Fruit fly (Drosophila melanogaster) whole organism, embryonic: ENCODE results near the gene CG33111.

Experiments
- CG10274 ChIP-seq: fragments of 200-800 bp; sonication (Bioruptor generic); optimal IDR thresholded peaks from 3 replicates; lab custom pipeline; 2017; ENCODE audit warnings: missing biosample characterization, mild to moderate bottlenecking, missing genetic modification characterization
- CG10462 ChIP-seq: fragments of 200-800 bp; sonication (Bioruptor generic); optimal IDR thresholded peaks from 2 replicates; lab custom pipeline; 2016; ENCODE audit warnings: missing biosample characterization, missing genetic modification characterization
- CG11723 ChIP-seq: fragments of 200-800 bp; sonication (Bioruptor generic); optimal IDR thresholded peaks from 2 replicates; lab custom pipeline; 2017; ENCODE audit warnings: missing biosample characterization, mild to moderate bottlenecking, missing genetic modification characterization
- CG12104 ChIP-seq: fragments of 200-800 bp; sonication (Bioruptor generic); optimal IDR thresholded peaks from 3 replicates; lab custom pipeline; 2016; ENCODE audit warnings: missing biosample characterization, missing genetic modification characterization
- CG12219 ChIP-seq: fragments of 200-800 bp; sonication (Bioruptor generic); optimal IDR thresholded peaks from 3 replicates; lab custom pipeline; 2018; ENCODE audit warnings: missing biosample characterization, mild to moderate bottlenecking, missing genetic modification characterization
- CG12659 ChIP-seq: fragments of 200-800 bp; sonication (Bioruptor generic); optimal IDR thresholded peaks from 3 replicates; lab custom pipeline; 2017; ENCODE audit warnings: mild to moderate bottlenecking, missing biosample characterization, missing genetic modification reagents, missing genetic modification characterization
- CG13287 ChIP-seq: fragments of 200-800 bp; sonication (Bioruptor generic); IDR thresholded peaks from 2 replicates; pipeline ENCODE4 v1.3.6; 2022; ENCODE audit warnings: missing biosample characterization, missing genetic modification characterization; ENCODE audit not compliant: partially characterized antibody
- CG15479 ChIP-seq: fragments of 200-800 bp; sonication (Bioruptor generic); optimal IDR thresholded peaks from 3 replicates; lab custom pipeline; 2019; ENCODE audit warnings: missing biosample characterization, mild to moderate bottlenecking, missing genetic modification characterization, moderate library complexity
- CG15696 ChIP-seq: fragments of 200-800 bp; sonication (Bioruptor generic); optimal IDR thresholded peaks from 2 replicates; lab custom pipeline; 2019; ENCODE audit warnings: missing biosample characterization, mild to moderate bottlenecking, missing genetic modification characterization, moderate library complexity
- CG1603 ChIP-seq: fragments of 200-800 bp; sonication (Bioruptor generic); optimal IDR thresholded peaks from 2 replicates; lab custom pipeline; 2019; ENCODE audit warnings: missing biosample characterization, mild to moderate bottlenecking, missing genetic modification characterization, moderate library complexity
- CG16813 ChIP-seq: fragments of 200-800 bp; sonication (Bioruptor generic); IDR thresholded peaks from 3 replicates; pipeline ENCODE4 v1.3.6; 2022; ENCODE audit warnings: missing biosample characterization, missing genetic modification characterization; ENCODE audit not compliant: partially characterized antibody
- CG18262 ChIP-seq: fragments of 200-800 bp; optimal IDR thresholded peaks from 3 replicates; lab custom pipeline; 2019; ENCODE audit warnings: missing biosample characterization, mild to moderate bottlenecking, missing genetic modification characterization, moderate library complexity
- CG34224 ChIP-seq: fragments of 200-800 bp; sonication (Bioruptor generic); IDR thresholded peaks from 3 replicates; pipeline ENCODE4 v1.3.6; 2022; ENCODE audit warnings: missing biosample characterization, missing genetic modification characterization; ENCODE audit not compliant: partially characterized antibody
- CG4820 ChIP-seq: fragments of 200-800 bp; sonication (Bioruptor generic); optimal IDR thresholded peaks from 3 replicates; lab custom pipeline; 2016; ENCODE audit warnings: missing biosample characterization, missing genetic modification characterization
- CG5953 ChIP-seq: fragments of 200-800 bp; sonication (Bioruptor generic); IDR thresholded peaks from 2 replicates; pipeline ENCODE4 v1.3.6; 2022; ENCODE audit warnings: missing biosample characterization, missing genetic modification characterization
- CG6854 ChIP-seq: fragments of 200-800 bp; sonication (Bioruptor generic); optimal IDR thresholded peaks from 3 replicates; lab custom pipeline; 2017; ENCODE audit warnings: missing biosample characterization, mild to moderate bottlenecking, missing genetic modification characterization
- CG7372 ChIP-seq: fragments of 200-800 bp; sonication (Bioruptor generic); IDR thresholded peaks from 2 replicates; pipeline ENCODE4 v1.3.6; 2022; ENCODE audit warnings: missing biosample characterization, missing genetic modification characterization
- Doc3 ChIP-seq: fragments of 200-800 bp; sonication (Bioruptor generic); IDR thresholded peaks from 3 replicates; pipeline ENCODE4 v1.3.6; 2022; ENCODE audit warnings: missing biosample characterization, missing genetic modification characterization; ENCODE audit not compliant: partially characterized antibody
- E2f1 ChIP-seq: fragments of 200-800 bp; sonication (Bioruptor generic); IDR thresholded peaks from 2 replicates; pipeline ENCODE4 v1.3.6; 2022; ENCODE audit warnings: missing biosample characterization, missing genetic modification characterization
- Elba2 ChIP-seq: fragments of 200-800 bp; sonication (Bioruptor generic); optimal IDR thresholded peaks from 3 replicates; lab custom pipeline; 2016; ENCODE audit warnings: missing biosample characterization, missing genetic modification characterization
- HHEX ChIP-seq: fragments of 200-800 bp; sonication (Bioruptor generic); optimal IDR thresholded peaks from 3 replicates; lab custom pipeline; 2017; ENCODE audit warnings: missing biosample characterization, mild to moderate bottlenecking, missing genetic modification characterization, missing genetic modification reagents
- Hmx ChIP-seq: fragments of 200-800 bp; sonication (Bioruptor generic); optimal IDR thresholded peaks from 2 replicates; lab custom pipeline; 2016; ENCODE audit warnings: missing biosample characterization, missing genetic modification characterization
- Hr51 ChIP-seq, 2 experiments: fragments of 200-800 bp; sonication (Bioruptor generic); optimal IDR thresholded peaks; 2 replicates in 1 of 2; 3 replicates in 1 of 2; lab custom pipeline; 2016 to 2018; ENCODE audit warnings: missing biosample characterization in 2 of 2, missing genetic modification characterization in 2 of 2, mild to moderate bottlenecking in 1 of 2, moderate library complexity in 1 of 2
- Meics ChIP-seq: fragments of 200-800 bp; sonication (Bioruptor generic); optimal IDR thresholded peaks from 2 replicates; lab custom pipeline; 2017; ENCODE audit warnings: missing biosample characterization, mild to moderate bottlenecking, missing genetic modification characterization
- NC2β ChIP-seq: fragments of 200-800 bp; sonication (Bioruptor generic); optimal IDR thresholded peaks from 2 replicates; lab custom pipeline; 2016; ENCODE audit warnings: missing biosample characterization, missing genetic modification characterization
- NFAT ChIP-seq: fragments of 200-800 bp; sonication (Bioruptor generic); IDR thresholded peaks from 2 replicates; pipeline ENCODE4 v1.3.6; 2022; ENCODE audit warnings: missing biosample characterization, missing genetic modification characterization
- Oli ChIP-seq: fragments of 200-800 bp; sonication (Bioruptor generic); optimal IDR thresholded peaks from 2 replicates; lab custom pipeline; 2018; ENCODE audit warnings: missing biosample characterization, mild to moderate bottlenecking, missing genetic modification characterization, moderate library complexity
- Ravus ChIP-seq: fragments of 200-800 bp; sonication (Bioruptor generic); IDR thresholded peaks from 2 replicates; pipeline ENCODE4 v1.3.6; 2022; ENCODE audit warnings: missing biosample characterization, missing genetic modification characterization
- Taf1 ChIP-seq: fragments of 200-800 bp; sonication (Bioruptor generic); IDR thresholded peaks from 2 replicates; pipeline ENCODE4 v1.3.6; 2022; ENCODE audit warnings: missing biosample characterization, missing genetic modification characterization
- Vsx1 ChIP-seq: fragments of 200-800 bp; sonication (Bioruptor generic); optimal IDR thresholded peaks from 2 replicates; lab custom pipeline; 2017; ENCODE audit warnings: missing biosample characterization, mild to moderate bottlenecking, missing genetic modification characterization, missing genetic modification reagents
- ash1 ChIP-seq: fragments of 200-800 bp; sonication (Bioruptor generic); optimal IDR thresholded peaks from 2 replicates; lab custom pipeline; 2018; ENCODE audit warnings: missing biosample characterization, mild to moderate bottlenecking, missing genetic modification characterization
- bowl ChIP-seq: fragments of 200-800 bp; sonication (Bioruptor generic); IDR thresholded peaks from 2 replicates; pipeline ENCODE4 v1.3.6; 2022; ENCODE audit warnings: missing biosample characterization, missing genetic modification characterization
- corto ChIP-seq: fragments of 200-800 bp; sonication (Bioruptor generic); optimal IDR thresholded peaks from 2 replicates; lab custom pipeline; 2016; ENCODE audit warnings: missing biosample characterization, mild to moderate bottlenecking, missing genetic modification characterization, moderate library complexity
- crc ChIP-seq: fragments of 200-800 bp; sonication (Bioruptor generic); optimal IDR thresholded peaks from 2 replicates; lab custom pipeline; 2016; ENCODE audit warnings: missing biosample characterization, missing genetic modification characterization
- croc ChIP-seq: fragments of 200-800 bp; sonication (Bioruptor generic); conservative IDR thresholded peaks from 3 replicates; pipeline ENCODE4 v1.3.6; 2022; ENCODE audit warnings: missing biosample characterization, missing genetic modification characterization
- cwo ChIP-seq: fragments of 200-800 bp; sonication (Bioruptor generic); optimal IDR thresholded peaks from 3 replicates; lab custom pipeline; 2017; ENCODE audit warnings: missing biosample characterization, missing genetic modification characterization, mild to moderate bottlenecking, moderate library complexity, missing genetic modification reagents
- dm ChIP-seq: fragments of 200-800 bp; sonication (Bioruptor generic); optimal IDR thresholded peaks from 3 replicates; lab custom pipeline; 2016; ENCODE audit warnings: missing biosample characterization, missing genetic modification characterization
- dysf ChIP-seq: fragments of 200-800 bp; sonication (Bioruptor generic); IDR thresholded peaks from 3 replicates; pipeline ENCODE4 v1.3.6; 2022; ENCODE audit warnings: missing biosample characterization, missing genetic modification characterization
- emc ChIP-seq: fragments of 200-800 bp; sonication (Bioruptor generic); optimal IDR thresholded peaks from 2 replicates; lab custom pipeline; 2016; ENCODE audit warnings: missing biosample characterization, missing genetic modification characterization
- fru ChIP-seq: fragments of >200 bp; optimal IDR thresholded peaks from 2 replicates; lab custom pipeline; 2017
- grau ChIP-seq: fragments of 200-800 bp; optimal IDR thresholded peaks from 3 replicates; lab custom pipeline; 2019; ENCODE audit warnings: missing biosample characterization, mild to moderate bottlenecking, missing genetic modification characterization, moderate library complexity
- inv ChIP-seq: fragments of 200-800 bp; sonication (Bioruptor generic); IDR thresholded peaks from 2 replicates; pipeline ENCODE4 v1.3.6; 2022; ENCODE audit warnings: missing biosample characterization, missing genetic modification characterization; ENCODE audit not compliant: partially characterized antibody
- pum ChIP-seq: fragments of 200-800 bp; sonication (Bioruptor generic); optimal IDR thresholded peaks from 2 replicates; lab custom pipeline; 2016; ENCODE audit warnings: missing biosample characterization, missing genetic modification characterization
- schlank ChIP-seq: fragments of 200-800 bp; sonication (Bioruptor generic); optimal IDR thresholded peaks from 2 replicates; lab custom pipeline; 2018; ENCODE audit warnings: missing biosample characterization, mild to moderate bottlenecking, missing genetic modification characterization
- sima ChIP-seq: fragments of 200-800 bp; sonication (Bioruptor generic); optimal IDR thresholded peaks from 2 replicates; lab custom pipeline; 2016; ENCODE audit warnings: missing biosample characterization, missing genetic modification characterization
- sna ChIP-seq: fragments of 200-800 bp; sonication (Bioruptor generic); IDR thresholded peaks from 2 replicates; pipeline ENCODE4 v1.3.6; 2022; ENCODE audit warnings: missing biosample characterization, missing genetic modification characterization; ENCODE audit not compliant: partially characterized antibody
- tll ChIP-seq, 2 experiments: fragments of 200-800 bp in 1 of 2; fragments of >200 bp in 1 of 2; sonication (Bioruptor generic) in 1 of 2; optimal IDR thresholded peaks; 2 replicates each; lab custom pipeline; 2017 to 2019; ENCODE audit warnings: missing biosample characterization in 2 of 2, missing genetic modification characterization in 2 of 2, mild to moderate bottlenecking in 1 of 2, moderate library complexity in 1 of 2
- z ChIP-seq: fragments of 200-800 bp; sonication (Bioruptor generic); IDR thresholded peaks from 3 replicates; pipeline ENCODE4 v1.3.6; 2022; ENCODE audit warnings: missing biosample characterization, missing genetic modification characterization
- zfh1 ChIP-seq: fragments of 200-800 bp; sonication (Bioruptor generic); IDR thresholded peaks from 3 replicates; pipeline ENCODE4 v1.3.6; 2022; ENCODE audit warnings: missing biosample characterization, missing genetic modification characterization

CG33111 gene

DNA sequence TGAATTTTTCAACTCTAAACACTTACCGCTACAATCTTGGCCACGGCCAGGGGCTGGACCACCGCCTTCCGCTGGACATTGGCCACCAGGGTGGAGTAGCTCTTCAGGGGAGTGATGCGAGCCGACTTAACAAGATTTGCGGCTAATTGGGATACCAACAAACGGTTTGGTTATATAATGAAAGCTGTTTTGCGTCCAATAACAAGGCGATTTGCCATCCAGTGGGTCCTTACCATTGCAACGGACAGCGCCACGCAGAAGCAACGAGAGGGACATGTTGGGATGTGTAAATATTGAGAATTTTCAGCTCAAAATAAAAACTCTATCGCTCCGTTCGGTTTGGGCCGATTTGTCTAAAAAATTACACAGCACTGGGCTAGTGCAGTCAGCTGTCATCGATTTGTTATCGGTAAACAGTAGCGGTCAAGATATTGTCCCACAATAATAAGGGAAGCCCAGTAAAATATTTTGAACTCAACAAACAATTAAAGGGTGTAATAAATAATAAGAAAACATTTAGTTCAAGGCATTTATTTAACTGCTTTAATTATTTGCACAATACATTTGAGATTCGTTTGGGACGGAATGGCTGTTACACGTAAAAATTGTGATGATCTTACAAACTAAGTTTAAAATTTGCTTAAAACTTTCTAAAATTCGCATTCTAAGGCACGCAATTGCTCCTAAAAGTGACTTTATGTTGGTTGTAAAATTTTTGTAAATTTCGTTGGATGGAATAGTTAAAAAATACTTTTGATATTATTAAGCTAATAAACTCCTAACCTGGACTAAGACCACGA lies 58.6 kb downstream of the CG33111 start, which contains the start of gene SdhD (continued):
- TF ChIP-seq CG34224 (GFP tag; lab: Robert Waterston, UW) (peak; percentile 63; the same call in 2 of the 3 replicates), grau (tag; lab: Kevin White, UChicago) (peak; percentile 10), Doc3 (GFP tag; lab: Robert Waterston, UW) (peak; percentile 38; the same call in 1 of the 3 replicates), croc (no peak), CG7372 (GFP tag; lab: Robert Waterston, UW) (no peak), NC2β (GFP tag; lab: Kevin White, UChicago) (peak; percentile 29), CG6854 (GFP tag; lab: Kevin White, UChicago) (no peak), Oli (tag; lab: Kevin White, UChicago) (no peak), emc (no peak), dm (GFP tag; lab: Kevin White, UChicago) (no peak), Vsx1 (peak; percentile 46), tll (GFP tag; optimal IDR thresholded peaks at IDR 0.05; lab: Kevin White, UChicago) (no peak), Meics (GFP tag; lab: Kevin White, UChicago) (peak; percentile 34), Hr51 (GFP tag; optimal IDR thresholded peaks at IDR 0.05; lab: Kevin White, UChicago) (no peak), zfh1 (GFP tag; lab: Robert Waterston, UW) (no peak), CG13287 (peak; percentile 72), schlank (no peak), CG4820 (GFP tag; lab: Kevin White, UChicago) (peak; percentile 10), bowl (GFP tag; lab: Robert Waterston, UW) (no peak), CG15479 (no peak), Taf1 (GFP tag; lab: Robert Waterston, UW) (no peak), CG10274 (GFP tag; lab: Kevin White, UChicago) (no peak), CG18262 (tag; lab: Kevin White, UChicago) (no peak), inv (GFP tag; lab: Robert Waterston, UW) (no peak), dysf (no peak), NFAT (GFP tag; lab: Robert Waterston, UW) (no peak), HHEX (GFP tag; lab: Kevin White, UChicago) (no peak), corto (no peak), CG12219 (GFP tag; lab: Kevin White, UChicago) (no peak), z (GFP tag; lab: Robert Waterston, UW) (no peak), sima (GFP tag; lab: Kevin White, UChicago) (no peak), ash1 (GFP tag; lab: Kevin White, UChicago) (no peak), CG15696 (tag; lab: Kevin White, UChicago) (no peak), Elba2 (peak; percentile 34), Ravus (no peak), CG11723 (GFP tag; lab: Kevin White, UChicago) (no peak), fru (no peak), Hmx (GFP tag; lab: Kevin White, UChicago) (no peak), CG10462 (GFP tag; lab: Kevin White, UChicago) (no peak), CG5953 (GFP tag; lab: Robert Waterston, UW) (no peak), CG12104 (no peak), crc (GFP tag; lab: Kevin White, UChicago) (no peak), CG1603 (tag; lab: Kevin White, UChicago) (peak; percentile 85), cwo (GFP tag; lab: Kevin White, UChicago) (no peak), sna (GFP tag; lab: Robert Waterston, UW) (peak; percentile 44), E2f1 (GFP tag; lab: Robert Waterston, UW) (no peak), pum (GFP tag; lab: Kevin White, UChicago) (no peak), CG12659 (peak; percentile 53), CG16813 (GFP tag; lab: Robert Waterston, UW) (peak; percentile 12; the same call in 1 of the 3 replicates)
